Worm (Caenorhabditis elegans): ENCODE data around the gene mecr-1.
A peak's percentile ranks its signal among the peaks of the same experiment; 100 is the strongest.

mecr-1 gene

ce11 chrII:13189363-13189762 lies 2.2 kb upstream of the mecr-1 start:
- TF ChIP-seq him-1 (tag; optimal IDR thresholded peaks at IDR 0.05) (no peak), W03F9.2 (tag; optimal IDR thresholded peaks at IDR 0.05) (no peak), dao-5 (tag; optimal IDR thresholded peaks at IDR 0.05) (no peak)

ce11 chrII:13188084-13188483 lies 970 bp upstream of the mecr-1 start:
- TF ChIP-seq dao-5 (tag; optimal IDR thresholded peaks at IDR 0.05): no peak
- no peak for TF ChIP-seq W03F9.2 (tag; optimal IDR thresholded peaks at IDR 0.05)
- TF ChIP-seq him-1 (tag; optimal IDR thresholded peaks at IDR 0.05): no peak

- TF ChIP-seq W03F9.2 (tag; optimal IDR thresholded peaks at IDR 0.05) (no peak), him-1 (tag; optimal IDR thresholded peaks at IDR 0.05) (no peak), dao-5 (tag; optimal IDR thresholded peaks at IDR 0.05) (no peak)
Observed at ce11 chrII:13184129-13184528, 3.0 kb downstream of the mecr-1 start, which contains the start of gene W09H1.3. Gene W09H1.3 (plus strand): TSS chrII:13184429.

- TF ChIP-seq dao-5 (tag; optimal IDR thresholded peaks at IDR 0.05) (no peak), him-1 (tag; optimal IDR thresholded peaks at IDR 0.05) (no peak), W03F9.2 (tag; optimal IDR thresholded peaks at IDR 0.05) (no peak)
Observed at ce11 chrII:13183228-13183755, 3.8 kb downstream of the mecr-1 start, which contains the start of the genes W09H1.4 and his-73. Gene W09H1.4 (plus strand): TSS chrII:13183528. Gene his-73 (plus strand): TSS chrII:13183705.

- TF ChIP-seq him-1 (tag; optimal IDR thresholded peaks at IDR 0.05): no peak
- TF ChIP-seq W03F9.2 (tag; optimal IDR thresholded peaks at IDR 0.05): no peak
- TF ChIP-seq dao-5 (tag; optimal IDR thresholded peaks at IDR 0.05): no peak
Observed at ce11 chrII:13181465-13181864, 5.6 kb downstream of the mecr-1 start, which contains the start of gene W09H1.1. Gene W09H1.1 (minus strand): TSS chrII:13181565.

ce11 chrII:13174435-13174834 lies 12.7 kb downstream of the mecr-1 start:
- TF ChIP-seq W03F9.2 (tag; optimal IDR thresholded peaks at IDR 0.05) (no peak), dao-5 (tag; optimal IDR thresholded peaks at IDR 0.05) (no peak), him-1 (tag; optimal IDR thresholded peaks at IDR 0.05) (no peak)

ce11 chrII:13170696-13171095 lies 16.4 kb downstream of the mecr-1 start:
- TF ChIP-seq him-1 (tag; optimal IDR thresholded peaks at IDR 0.05) (no peak), dao-5 (tag; optimal IDR thresholded peaks at IDR 0.05) (no peak), W03F9.2 (tag; optimal IDR thresholded peaks at IDR 0.05) (no peak)

ce11 chrII:13167493-13167892 lies 19.6 kb downstream of the mecr-1 start:
- TF ChIP-seq dao-5 (tag; optimal IDR thresholded peaks at IDR 0.05): no peak
- no peak for TF ChIP-seq him-1 (tag; optimal IDR thresholded peaks at IDR 0.05)
- no peak for TF ChIP-seq W03F9.2 (tag; optimal IDR thresholded peaks at IDR 0.05)

- TF ChIP-seq him-1 (tag; optimal IDR thresholded peaks at IDR 0.05): no peak
- TF ChIP-seq dao-5 (tag; optimal IDR thresholded peaks at IDR 0.05): no peak
- no peak for TF ChIP-seq W03F9.2 (tag; optimal IDR thresholded peaks at IDR 0.05)
Observed at ce11 chrII:13165683-13166259, 21.3 kb downstream of the mecr-1 start, which contains the start of gene moe-3. Gene moe-3 (minus strand): TSS chrII:13165733.

ce11 chrII:13164062-13164461 lies 23.1 kb downstream of the mecr-1 start:
- no peak for TF ChIP-seq dao-5 (tag; optimal IDR thresholded peaks at IDR 0.05)
- TF ChIP-seq him-1 (tag; optimal IDR thresholded peaks at IDR 0.05): no peak
- TF ChIP-seq W03F9.2 (tag; optimal IDR thresholded peaks at IDR 0.05): no peak

- TF ChIP-seq him-1 (tag; optimal IDR thresholded peaks at IDR 0.05) (no peak), W03F9.2 (tag; optimal IDR thresholded peaks at IDR 0.05) (no peak), dao-5 (tag; optimal IDR thresholded peaks at IDR 0.05) (no peak)
Observed at ce11 chrII:13163009-13163408, 24.1 kb downstream of the mecr-1 start.

ce11 chrII:13159869-13160268 lies 27.2 kb downstream of the mecr-1 start:
- TF ChIP-seq W03F9.2 (tag; optimal IDR thresholded peaks at IDR 0.05) (no peak), him-1 (tag; optimal IDR thresholded peaks at IDR 0.05) (no peak), dao-5 (tag; optimal IDR thresholded peaks at IDR 0.05) (no peak)

ce11 chrII:13156971-13157370 lies 30.1 kb downstream of the mecr-1 start, which contains the start of the genes hpr-17 and F32A11.1:
Gene hpr-17 (minus strand): TSS chrII:13157047.
Gene F32A11.1 (plus strand): TSS chrII:13157329.
- TF ChIP-seq dao-5 (tag; optimal IDR thresholded peaks at IDR 0.05) (no peak), him-1 (tag; optimal IDR thresholded peaks at IDR 0.05) (peak; percentile 26), W03F9.2 (tag; optimal IDR thresholded peaks at IDR 0.05) (peak; percentile 79)

- TF ChIP-seq him-1 (tag; optimal IDR thresholded peaks at IDR 0.05) (no peak), dao-5 (tag; optimal IDR thresholded peaks at IDR 0.05) (no peak), W03F9.2 (tag; optimal IDR thresholded peaks at IDR 0.05) (no peak)
Observed at ce11 chrII:13156071-13156470, 31.0 kb downstream of the mecr-1 start.

Measured in whole organism, L4/young adult.